Fruit fly (Drosophila melanogaster): Measurements from ENCODE around the gene PIG-C.

- TF ChIP-seq h (optimal IDR thresholded peaks at IDR 0.05) (no peak), Sin3A (optimal IDR thresholded peaks at IDR 0.05) (peak; percentile 9), Myc (optimal IDR thresholded peaks at IDR 0.05) (no peak), psq (optimal IDR thresholded peaks at IDR 0.05) (no peak)
Measured at dm6 chr3L:3319223-3319643, at the start of gene PIG-C, which contains the start of the genes CG12016 and Dpm2.
